Worm (Caenorhabditis elegans) whole organism, young adult: ENCODE measurements around the gene rpl-16.
A peak's percentile ranks its signal among the peaks of the same experiment; 100 is the strongest.

Experiments
- C06A6.2 ChIP-seq: fragments of 200-800 bp; sonication (Bioruptor generic); conservative IDR thresholded peaks from 2 replicates; pipeline ENCODE4 v1.3.6; 2022; ENCODE audit warnings: missing genetic modification characterization, missing compliant biosample characterization
- F10E7.11 ChIP-seq: sonication (generic microtip); optimal IDR thresholded peaks from 2 replicates; lab custom pipeline; 2017; ENCODE audit warnings: mild to moderate bottlenecking, missing genetic modification characterization, moderate library complexity, missing compliant biosample characterization
- F52B5.7 ChIP-seq: sonication (generic microtip); optimal IDR thresholded peaks from 2 replicates; lab custom pipeline; 2016; ENCODE audit warnings: mild to moderate bottlenecking, missing genetic modification characterization, missing compliant biosample characterization
- F55B11.4 ChIP-seq: sonication (generic microtip); optimal IDR thresholded peaks from 2 replicates; lab custom pipeline; 2016; ENCODE audit warnings: missing compliant biosample characterization, missing genetic modification characterization, borderline replicate concordance; ENCODE audit not compliant: insufficient read depth
- F57A8.1 ChIP-seq: fragments of 200-800 bp; sonication (Bioruptor generic); optimal IDR thresholded peaks from 2 replicates; lab custom pipeline; 2018; ENCODE audit warnings: mild to moderate bottlenecking, missing genetic modification characterization, moderate library complexity, missing compliant biosample characterization
- F57C9.4 ChIP-seq: sonication (generic microtip); optimal IDR thresholded peaks from 2 replicates; lab custom pipeline; 2017; ENCODE audit warnings: mild to moderate bottlenecking, missing genetic modification characterization, missing compliant biosample characterization
- T26A5.8 ChIP-seq: sonication (generic microtip); optimal IDR thresholded peaks from 2 replicates; lab custom pipeline; 2016; ENCODE audit warnings: missing genetic modification characterization, missing compliant biosample characterization
- Y53G8AR.9 ChIP-seq: fragments of 200-800 bp; sonication (Bioruptor generic); conservative IDR thresholded peaks from 2 replicates; pipeline ENCODE4 v1.3.6; 2022; ENCODE audit warnings: missing genetic modification reagents, missing genetic modification characterization, missing compliant biosample characterization
- aptf-2 ChIP-seq: fragments of 200-800 bp; sonication (Bioruptor generic); conservative IDR thresholded peaks from 2 replicates; pipeline ENCODE4 v1.3.6; 2022; ENCODE audit warnings: missing genetic modification reagents, missing genetic modification characterization, missing compliant biosample characterization
- aptf-3 ChIP-seq: fragments of 200-800 bp; sonication (Bioruptor generic); IDR thresholded peaks from 2 replicates; pipeline ENCODE4 v1.3.6; 2022; ENCODE audit warnings: missing genetic modification characterization, missing compliant biosample characterization
- atf-7 ChIP-seq: sonication (generic microtip); optimal IDR thresholded peaks from 2 replicates; lab custom pipeline; 2017; ENCODE audit warnings: mild to moderate bottlenecking, missing genetic modification characterization, missing compliant biosample characterization
- athp-1 ChIP-seq: sonication (generic microtip); optimal IDR thresholded peaks from 2 replicates; lab custom pipeline; 2017; ENCODE audit warnings: mild to moderate bottlenecking, missing genetic modification characterization, missing compliant biosample characterization
- attf-6 ChIP-seq: fragments of 200-800 bp; sonication (Bioruptor generic); IDR thresholded peaks from 2 replicates; pipeline ENCODE4 v1.3.6; 2022; ENCODE audit warnings: missing genetic modification reagents, missing genetic modification characterization, missing compliant biosample characterization
- ccch-3 ChIP-seq: fragments of 200-800 bp; sonication (Bioruptor generic); optimal IDR thresholded peaks from 2 replicates; lab custom pipeline; 2018; ENCODE audit warnings: mild to moderate bottlenecking, missing genetic modification characterization, missing compliant biosample characterization
- ceh-100 ChIP-seq: fragments of 200-800 bp; sonication (Bioruptor generic); IDR thresholded peaks from 2 replicates; pipeline ENCODE4 v1.3.6; 2022; ENCODE audit warnings: missing genetic modification reagents, missing genetic modification characterization, missing compliant biosample characterization
- ceh-27 ChIP-seq: fragments of 200-800 bp; sonication (Bioruptor generic); optimal IDR thresholded peaks from 2 replicates; lab custom pipeline; 2018; ENCODE audit warnings: mild to moderate bottlenecking, missing genetic modification characterization, moderate library complexity, missing compliant biosample characterization
- ceh-58 ChIP-seq: fragments of 200-800 bp; sonication (Bioruptor generic); IDR thresholded peaks from 2 replicates; pipeline ENCODE4 v1.3.6; 2022; ENCODE audit warnings: missing genetic modification characterization, missing compliant biosample characterization
- ceh-91 ChIP-seq: fragments of 200-800 bp; sonication (Bioruptor generic); IDR thresholded peaks from 2 replicates; pipeline ENCODE4 v1.3.6; 2022; ENCODE audit warnings: missing genetic modification reagents, missing genetic modification characterization, missing compliant biosample characterization
- dpl-1 ChIP-seq: fragments of 150-350 bp; optimal IDR thresholded peaks from 2 replicates; lab custom pipeline; 2014; ENCODE audit warnings: missing biosample characterization, missing genetic modification reagents, missing genetic modification characterization
- efl-1 ChIP-seq: fragments of 150-350 bp; optimal IDR thresholded peaks from 2 replicates; lab custom pipeline; 2014; ENCODE audit warnings: missing biosample characterization, missing genetic modification reagents, missing genetic modification characterization
- gei-17 ChIP-seq: fragments of 200-800 bp; sonication (Bioruptor generic); optimal IDR thresholded peaks from 2 replicates; lab custom pipeline; 2018; ENCODE audit warnings: mild to moderate bottlenecking, missing genetic modification characterization, missing compliant biosample characterization
- hrde-1 ChIP-seq: sonication (generic microtip); optimal IDR thresholded peaks from 2 replicates; lab custom pipeline; 2016; ENCODE audit warnings: missing genetic modification characterization, mild to moderate bottlenecking, missing compliant biosample characterization, moderate library complexity, missing genotype, missing genetic modification reagents, borderline replicate concordance
- hsf-1 ChIP-seq: fragments of 200-800 bp; sonication (Bioruptor generic); IDR thresholded peaks from 2 replicates; pipeline ENCODE4 v1.3.6; 2022; ENCODE audit warnings: missing genetic modification reagents, missing genetic modification characterization, missing compliant biosample characterization
- let-526 ChIP-seq: fragments of 200-800 bp; sonication (Bioruptor generic); IDR thresholded peaks from 2 replicates; pipeline ENCODE4 v1.3.6; 2022; ENCODE audit warnings: missing genetic modification reagents, missing genetic modification characterization, missing compliant biosample characterization
- let-607 ChIP-seq, 2 experiments: fragments of 200-800 bp in 1 of 2; sonication (Bioruptor generic) in 1 of 2; sonication (generic microtip) in 1 of 2; optimal IDR thresholded peaks; 2 replicates each; lab custom pipeline; 2016 to 2018; ENCODE audit warnings: mild to moderate bottlenecking in 2 of 2, missing compliant biosample characterization in 2 of 2, missing genetic modification characterization in 2 of 2, moderate library complexity in 2 of 2, missing genotype in 1 of 2
- lin-26 ChIP-seq: fragments of 200-800 bp; sonication (Bioruptor generic); IDR thresholded peaks from 2 replicates; pipeline ENCODE4 v1.3.6; 2022; ENCODE audit warnings: missing genetic modification reagents, missing genetic modification characterization, missing compliant biosample characterization
- lin-54 ChIP-seq: fragments of 200-800 bp; sonication (Bioruptor generic); optimal IDR thresholded peaks from 2 replicates; lab custom pipeline; 2018; ENCODE audit warnings: mild to moderate bottlenecking, missing genetic modification characterization, missing compliant biosample characterization
- lsl-1 ChIP-seq: fragments of 200-800 bp; sonication (Bioruptor generic); optimal IDR thresholded peaks from 2 replicates; lab custom pipeline; 2018; ENCODE audit warnings: mild to moderate bottlenecking, missing genetic modification characterization, moderate library complexity, missing compliant biosample characterization
- madf-3 ChIP-seq: fragments of 200-800 bp; sonication (Bioruptor generic); IDR thresholded peaks from 2 replicates; pipeline ENCODE4 v1.3.6; 2022; ENCODE audit warnings: missing genetic modification reagents, missing genetic modification characterization, missing compliant biosample characterization
- madf-8 ChIP-seq: fragments of 200-800 bp; sonication (Bioruptor generic); conservative IDR thresholded peaks from 2 replicates; pipeline ENCODE4 v1.3.6; 2022; ENCODE audit warnings: missing genetic modification reagents, missing genetic modification characterization, missing compliant biosample characterization
- mel-28 ChIP-seq: sonication (generic microtip); optimal IDR thresholded peaks from 2 replicates; lab custom pipeline; 2016; ENCODE audit warnings: borderline replicate concordance, mild to moderate bottlenecking, missing genetic modification characterization, missing compliant biosample characterization
- mxl-1 ChIP-seq: sonication (generic microtip); optimal IDR thresholded peaks from 2 replicates; lab custom pipeline; 2016; ENCODE audit warnings: missing genetic modification characterization, missing compliant biosample characterization
- nfya-2 ChIP-seq: fragments of 200-800 bp; sonication (Bioruptor generic); IDR thresholded peaks from 2 replicates; pipeline ENCODE4 v1.3.6; 2022; ENCODE audit warnings: missing genetic modification reagents, missing genetic modification characterization, missing compliant biosample characterization
- nhr-179 ChIP-seq: sonication (generic microtip); optimal IDR thresholded peaks from 2 replicates; lab custom pipeline; 2016; ENCODE audit warnings: mild to moderate bottlenecking, missing genetic modification characterization, missing compliant biosample characterization
- pbrm-1 ChIP-seq: fragments of 200-800 bp; sonication (Bioruptor generic); IDR thresholded peaks from 2 replicates; pipeline ENCODE4 v1.3.6; 2022; ENCODE audit warnings: missing genetic modification reagents, missing genetic modification characterization, missing compliant biosample characterization
- rpc-1 ChIP-seq, 2 experiments: fragments of 150-350 bp in 1 of 2; sonication (generic microtip) in 1 of 2; optimal IDR thresholded peaks; 2 replicates each; lab custom pipeline; 2014 to 2018; ENCODE audit warnings: missing biosample characterization in 1 of 2, missing genetic modification characterization in 1 of 2, missing genetic modification reagents in 1 of 2, missing genotype in 1 of 2
- snpc-3.4 ChIP-seq: sonication (generic microtip); optimal IDR thresholded peaks from 2 replicates; lab custom pipeline; 2017; ENCODE audit warnings: missing genetic modification characterization, mild to moderate bottlenecking, missing compliant biosample characterization, antibody characterized with exemption, moderate library complexity, missing genotype, missing genetic modification reagents
- somi-1 ChIP-seq: fragments of 200-800 bp; sonication (Bioruptor generic); optimal IDR thresholded peaks from 2 replicates; lab custom pipeline; 2018; ENCODE audit warnings: mild to moderate bottlenecking, missing genetic modification characterization, missing compliant biosample characterization
- sptf-2 ChIP-seq: fragments of 200-800 bp; sonication (Bioruptor generic); optimal IDR thresholded peaks from 2 replicates; lab custom pipeline; 2018; ENCODE audit warnings: mild to moderate bottlenecking, missing genetic modification characterization, missing compliant biosample characterization
- tbx-9 ChIP-seq: sonication (generic microtip); optimal IDR thresholded peaks from 2 replicates; lab custom pipeline; 2016; ENCODE audit warnings: borderline replicate concordance, missing genetic modification characterization, inconsistent platforms, missing compliant biosample characterization
- tlf-1 ChIP-seq: fragments of 200-800 bp; sonication (Bioruptor generic); optimal IDR thresholded peaks from 2 replicates; lab custom pipeline; 2018; ENCODE audit warnings: mild to moderate bottlenecking, missing genetic modification characterization, missing compliant biosample characterization
- xnd-1 ChIP-seq: sonication (generic microtip); optimal IDR thresholded peaks from 2 replicates; lab custom pipeline; 2016; ENCODE audit warnings: missing genotype, missing genetic modification reagents, missing genetic modification characterization, missing compliant biosample characterization
- zfh-2 ChIP-seq: fragments of 200-800 bp; sonication (Bioruptor generic); conservative IDR thresholded peaks from 2 replicates; pipeline ENCODE4 v1.3.6; 2022; ENCODE audit warnings: missing genetic modification reagents, missing genetic modification characterization, missing compliant biosample characterization
- zim-3 ChIP-seq: sonication (generic microtip); optimal IDR thresholded peaks from 2 replicates; lab custom pipeline; 2017; ENCODE audit warnings: mild to moderate bottlenecking, missing genetic modification characterization, moderate library complexity, missing compliant biosample characterization
- ztf-25 ChIP-seq: fragments of 200-800 bp; sonication (Bioruptor generic); IDR thresholded peaks from 2 replicates; pipeline ENCODE4 v1.3.6; 2022; ENCODE audit warnings: missing genetic modification reagents, missing genetic modification characterization, missing compliant biosample characterization
- ztf-28 ChIP-seq: fragments of 200-800 bp; sonication (Bioruptor generic); IDR thresholded peaks from 2 replicates; pipeline ENCODE4 v1.3.6; 2022; ENCODE audit warnings: missing genetic modification reagents, missing genetic modification characterization, missing compliant biosample characterization
- ztf-3 ChIP-seq: fragments of 200-800 bp; sonication (Bioruptor generic); optimal IDR thresholded peaks from 2 replicates; lab custom pipeline; 2018; ENCODE audit warnings: mild to moderate bottlenecking, missing genetic modification characterization, missing compliant biosample characterization
- ztf-6 ChIP-seq: fragments of 200-800 bp; sonication (Bioruptor generic); IDR thresholded peaks from 2 replicates; pipeline ENCODE4 v1.3.6; 2022; ENCODE audit warnings: missing genetic modification reagents, missing genetic modification characterization, missing compliant biosample characterization

Gene rpl-16

ce11 chrIII:3505051-3505548 is 1.7 kb upstream of the rpl-16 start, which contains the start of gene lias-1 (continued):
- no peak for TF ChIP-seq ztf-28
- TF ChIP-seq somi-1 (GFP tag; lab: Kevin White, UChicago): no peak
- no peak for TF ChIP-seq aptf-3 (GFP tag; lab: Robert Waterston, UW)
- TF ChIP-seq F57C9.4 (tag; lab: Kevin White, UChicago): no peak
- no peak for TF ChIP-seq F55B11.4
- peak; percentile 72 for TF ChIP-seq ceh-100 (GFP tag; lab: Robert Waterston, UW)
- no peak for TF ChIP-seq xnd-1 (tag; lab: Kevin White, UChicago)
- TF ChIP-seq ceh-27: peak; percentile 56
- TF ChIP-seq let-607 (tag; optimal IDR thresholded peaks at IDR 0.05; lab: Kevin White, UChicago): no peak
- TF ChIP-seq rpc-1 (optimal IDR thresholded peaks at IDR 0.05; lab: Kevin White, UChicago): no peak
- TF ChIP-seq rpc-1 (tag; optimal IDR thresholded peaks at IDR 0.05; lab: Kevin White, UChicago): no peak
- no peak for TF ChIP-seq nhr-179 (tag; lab: Kevin White, UChicago)
- TF ChIP-seq nfya-2 (GFP tag; lab: Robert Waterston, UW): no peak
- TF ChIP-seq dpl-1 (GFP tag; lab: Kevin White, UChicago): peak; percentile 58
- TF ChIP-seq zfh-2 (GFP tag; lab: Robert Waterston, UW): no peak
- TF ChIP-seq tlf-1 (GFP tag; lab: Kevin White, UChicago): peak; percentile 33
- peak; percentile 69 for TF ChIP-seq lin-54 (GFP tag; lab: Kevin White, UChicago)
- TF ChIP-seq lsl-1: peak; percentile 88
- TF ChIP-seq athp-1 (tag; lab: Kevin White, UChicago): no peak
- no peak for TF ChIP-seq ceh-58 (GFP tag; lab: Robert Waterston, UW)
- TF ChIP-seq gei-17 (GFP tag; lab: Kevin White, UChicago): no peak
- no peak for TF ChIP-seq pbrm-1 (GFP tag; lab: Robert Waterston, UW)
- no peak for TF ChIP-seq attf-6
- peak; percentile 39 for TF ChIP-seq madf-8 (GFP tag; lab: Robert Waterston, UW)
- no peak for TF ChIP-seq T26A5.8 (tag; lab: Kevin White, UChicago)
- TF ChIP-seq hsf-1 (GFP tag; lab: Robert Waterston, UW): no peak
- TF ChIP-seq ceh-91 (GFP tag; lab: Robert Waterston, UW): peak; percentile 52
- TF ChIP-seq zim-3: no peak
- no peak for TF ChIP-seq mel-28
- TF ChIP-seq atf-7: no peak
- no peak for TF ChIP-seq ztf-3
- TF ChIP-seq hrde-1 (tag; lab: Kevin White, UChicago): no peak
- TF ChIP-seq lin-26 (GFP tag; lab: Robert Waterston, UW): no peak
- no peak for TF ChIP-seq snpc-3.4 (tag; lab: Kevin White, UChicago)
- TF ChIP-seq F10E7.11: no peak
- TF ChIP-seq ccch-3 (GFP tag; lab: Kevin White, UChicago): no peak
- TF ChIP-seq ztf-25 (GFP tag; lab: Robert Waterston, UW): no peak
- no peak for TF ChIP-seq let-526 (GFP tag; lab: Robert Waterston, UW)
- no peak for TF ChIP-seq aptf-2 (GFP tag; lab: Robert Waterston, UW)
- TF ChIP-seq C06A6.2 (GFP tag; lab: Robert Waterston, UW): no peak
- no peak for TF ChIP-seq tbx-9 (tag; lab: Kevin White, UChicago)
- 0 out of 2 replicates have a peak, but pooled peaks have one; percentile 57 for TF ChIP-seq madf-3 (GFP tag; lab: Robert Waterston, UW)
- TF ChIP-seq Y53G8AR.9 (GFP tag; lab: Robert Waterston, UW): 0 out of 2 replicates have a peak, but pooled peaks have one; percentile 39
- TF ChIP-seq sptf-2 (GFP tag; lab: Kevin White, UChicago): no peak
- TF ChIP-seq mxl-1 (tag; lab: Kevin White, UChicago): no peak
- TF ChIP-seq F52B5.7 (tag; lab: Kevin White, UChicago): no peak
- no peak for TF ChIP-seq ztf-6 (GFP tag; lab: Robert Waterston, UW)
- TF ChIP-seq F57A8.1 (GFP tag; lab: Kevin White, UChicago): no peak
- TF ChIP-seq efl-1: peak; percentile 60
